Fruit fly (Drosophila melanogaster): ENCODE data around the gene Miro.

The Miro gene

DNA sequence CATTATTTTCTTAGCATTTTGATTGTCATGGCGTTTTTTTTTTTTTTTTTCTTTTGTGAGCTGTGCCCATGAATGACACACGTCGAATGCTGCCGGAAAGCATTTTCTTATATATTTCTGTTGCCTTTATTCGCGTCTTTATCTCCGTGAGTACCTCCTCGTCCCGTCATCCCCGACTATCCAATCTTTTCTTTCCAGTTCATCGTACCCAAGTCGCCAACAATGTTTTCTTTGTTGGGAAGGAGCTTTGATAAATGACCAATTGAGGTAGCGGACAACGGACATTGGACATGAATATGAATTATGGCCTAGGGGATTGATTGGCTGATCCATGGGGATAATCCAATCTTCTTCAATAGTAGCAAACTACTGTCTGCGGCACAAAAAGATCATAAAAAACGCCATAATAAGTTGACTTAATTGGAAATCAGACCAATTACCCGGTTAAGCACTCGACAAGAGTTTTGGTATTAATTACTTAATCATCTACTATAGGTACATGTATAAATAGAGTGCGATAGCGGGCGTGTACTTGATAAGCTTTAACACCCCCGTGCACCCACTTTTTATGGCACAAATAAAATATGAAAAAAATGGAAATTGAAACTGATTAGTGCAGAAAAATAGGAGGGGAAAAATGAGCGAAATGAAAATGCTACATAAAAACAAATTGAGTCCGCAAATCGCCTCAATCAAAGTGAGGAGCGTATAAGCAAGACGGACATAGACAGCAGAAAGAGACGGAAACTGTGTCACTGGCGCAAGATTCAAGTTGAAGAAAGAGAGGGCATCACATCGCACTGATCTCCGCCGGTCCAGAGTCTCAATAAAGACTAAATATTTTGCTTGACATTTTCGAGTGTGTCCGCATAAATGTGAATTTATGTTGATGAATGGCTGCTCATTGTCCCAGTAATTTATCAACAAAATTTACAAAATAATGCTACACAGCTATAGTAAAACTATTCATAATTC is 22.4 kb downstream of the Miro start:
- no peak for TF ChIP-seq CG17801 (GFP tag; optimal IDR thresholded peaks at IDR 0.05; ENCODE audit: partially characterized antibody)

DNA sequence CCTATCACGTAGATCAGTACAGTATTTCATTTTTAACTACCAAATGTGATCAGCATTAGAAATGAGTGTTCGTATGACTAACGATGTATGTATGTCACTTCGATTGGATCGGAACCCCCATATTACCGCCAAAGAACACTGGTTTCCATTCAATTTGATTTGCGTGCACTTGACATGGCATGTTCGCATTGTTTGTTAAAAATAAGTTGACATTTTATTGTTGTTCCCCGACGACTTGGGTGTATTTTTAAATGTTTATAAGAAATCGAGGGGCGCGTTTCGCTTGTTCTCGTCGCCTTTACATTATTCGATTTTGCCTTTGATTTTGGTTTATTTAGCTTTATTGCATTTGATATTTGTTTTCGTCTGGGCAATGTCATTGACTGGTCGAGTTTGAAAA is 23.2 kb downstream of the Miro start:
- TF ChIP-seq CG17801 (GFP tag; optimal IDR thresholded peaks at IDR 0.05; ENCODE audit: partially characterized antibody) = no peak

DNA sequence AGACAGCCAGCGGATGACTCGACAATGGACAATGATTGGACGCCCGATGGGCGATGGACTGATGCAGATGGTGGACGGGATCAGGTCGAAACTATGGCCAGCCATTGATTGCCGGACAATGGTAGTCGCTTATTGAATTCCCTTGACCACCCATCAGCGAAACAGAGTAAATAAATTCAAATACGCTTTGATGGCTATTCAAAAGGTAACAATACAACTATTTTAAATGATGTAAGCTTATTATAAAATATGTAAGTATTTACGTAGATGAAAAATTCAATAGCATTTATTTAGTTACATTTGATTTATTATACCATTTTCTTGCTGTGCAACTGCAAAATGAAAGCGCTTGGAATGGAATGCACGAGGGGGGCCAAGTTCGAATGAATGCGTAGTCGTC is 24.0 kb downstream of the Miro start:
- TF ChIP-seq CG17801 (GFP tag; optimal IDR thresholded peaks at IDR 0.05; ENCODE audit: partially characterized antibody) = no peak

DNA sequence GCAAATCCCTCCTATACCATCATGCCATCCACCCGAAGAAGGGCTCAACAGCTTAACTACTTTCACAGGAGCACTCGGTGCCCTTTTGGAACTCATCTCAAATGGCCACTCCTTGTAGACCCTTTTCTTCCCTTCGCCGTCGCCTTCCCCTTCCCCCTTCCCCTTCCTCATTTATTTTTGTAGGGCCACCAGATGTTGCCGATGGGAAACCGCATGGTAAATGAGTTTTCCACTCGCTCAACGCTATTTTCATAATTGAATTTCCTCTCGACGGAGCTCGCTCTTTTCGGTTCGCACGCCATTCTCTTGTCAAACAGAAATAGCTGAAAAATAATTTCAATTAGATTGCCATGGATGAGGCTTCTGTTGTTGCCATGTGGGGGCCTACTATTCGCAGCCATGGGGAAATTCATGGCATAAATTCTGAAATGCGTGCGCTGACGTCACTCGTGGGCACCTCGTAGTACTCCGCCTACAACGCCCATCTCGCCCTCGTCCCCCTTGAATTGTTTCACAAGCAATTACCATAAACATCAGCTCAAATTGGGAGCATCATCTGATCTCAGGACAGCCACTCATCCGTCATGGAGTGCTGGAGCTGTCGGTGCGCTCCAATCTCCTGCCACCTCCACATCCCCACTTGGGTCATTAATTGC is 26.5 kb downstream of the Miro start:
- TF ChIP-seq CG17801 (GFP tag; optimal IDR thresholded peaks at IDR 0.05; ENCODE audit: partially characterized antibody) = no peak

DNA sequence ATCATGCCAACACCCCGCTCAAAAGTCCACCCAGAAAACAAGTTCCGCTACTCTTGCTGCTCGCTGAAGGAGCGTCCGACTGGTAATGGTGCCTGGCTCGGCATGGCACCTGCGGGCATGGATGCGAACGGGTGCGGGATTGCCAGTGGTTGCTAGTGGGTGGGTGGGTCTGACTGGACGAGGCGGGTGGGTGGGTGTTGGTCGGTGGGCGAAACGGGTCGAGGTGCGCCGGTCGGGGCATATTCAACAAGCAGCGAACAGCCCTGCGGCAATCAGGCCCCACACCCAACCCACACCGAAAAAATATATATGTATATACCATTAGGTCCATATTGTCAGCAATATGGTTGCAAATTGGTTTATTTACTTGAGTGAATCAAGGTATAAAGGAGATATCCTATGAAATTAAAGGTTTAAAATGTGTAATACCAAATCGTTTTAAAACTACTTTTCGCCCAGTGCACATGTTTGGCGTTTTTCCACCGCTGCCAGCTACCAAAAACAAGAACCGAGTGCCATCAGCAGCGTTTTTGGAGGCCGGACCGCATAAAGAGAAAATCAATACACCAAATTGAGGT is 27.9 kb downstream of the Miro start:
- TF ChIP-seq CG17801 (GFP tag; optimal IDR thresholded peaks at IDR 0.05; ENCODE audit: partially characterized antibody) = no peak

DNA sequence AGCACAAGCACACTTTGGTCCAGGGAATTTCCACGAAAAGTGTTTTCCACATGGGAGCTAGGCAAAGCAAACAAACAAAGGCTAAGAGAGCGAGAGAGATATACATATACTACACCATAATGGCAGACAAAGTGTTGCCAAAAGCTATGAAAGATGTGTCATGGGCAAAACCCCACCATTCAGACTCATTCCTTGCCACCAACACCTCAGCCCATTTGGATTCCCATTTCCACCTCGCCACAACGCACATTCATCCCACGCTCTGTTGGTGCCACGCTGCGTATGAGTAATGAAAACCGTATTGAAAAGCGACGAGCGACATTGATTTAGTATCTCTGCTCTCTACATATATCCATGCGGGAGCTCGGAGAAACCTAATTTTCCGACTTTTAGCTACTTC is 29.8 kb downstream of the Miro start:
- TF ChIP-seq CG17801 (GFP tag; optimal IDR thresholded peaks at IDR 0.05; ENCODE audit: partially characterized antibody) = no peak

DNA sequence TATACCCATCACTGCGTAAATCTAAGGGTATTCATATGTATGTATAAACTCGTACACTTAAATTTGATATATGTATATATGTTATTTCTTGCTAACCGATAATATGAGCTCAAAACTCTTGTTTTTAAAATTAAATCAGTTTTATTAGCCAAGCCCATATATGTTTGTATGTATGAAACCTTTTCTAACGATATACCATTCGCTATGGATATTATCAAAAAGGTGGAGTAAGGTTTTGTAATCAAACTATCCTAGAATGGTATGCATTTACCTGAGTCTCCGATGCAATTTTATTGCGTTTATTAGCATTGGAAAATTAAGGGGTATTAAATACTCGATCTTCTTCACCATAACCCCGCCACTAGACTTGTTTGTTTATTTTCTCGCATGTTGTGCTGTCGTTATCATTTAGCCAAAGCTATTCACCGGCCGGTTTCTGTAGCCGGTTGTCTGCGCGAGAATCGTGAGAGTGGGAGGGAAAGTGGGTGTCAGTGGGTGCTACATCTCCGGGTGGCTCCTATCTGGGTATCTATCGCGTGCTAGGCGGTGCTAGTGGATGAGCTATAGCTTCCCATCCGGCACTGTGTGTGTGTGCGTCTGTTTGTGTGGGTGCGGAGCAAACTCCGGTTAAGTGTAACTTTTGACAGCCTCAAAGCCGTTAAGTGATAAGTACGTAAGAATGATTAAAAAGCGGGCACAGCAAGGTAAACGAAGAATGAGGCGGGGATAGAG is 30.7 kb downstream of the Miro start:
- no peak for TF ChIP-seq CG17801 (GFP tag; optimal IDR thresholded peaks at IDR 0.05; ENCODE audit: partially characterized antibody)

DNA sequence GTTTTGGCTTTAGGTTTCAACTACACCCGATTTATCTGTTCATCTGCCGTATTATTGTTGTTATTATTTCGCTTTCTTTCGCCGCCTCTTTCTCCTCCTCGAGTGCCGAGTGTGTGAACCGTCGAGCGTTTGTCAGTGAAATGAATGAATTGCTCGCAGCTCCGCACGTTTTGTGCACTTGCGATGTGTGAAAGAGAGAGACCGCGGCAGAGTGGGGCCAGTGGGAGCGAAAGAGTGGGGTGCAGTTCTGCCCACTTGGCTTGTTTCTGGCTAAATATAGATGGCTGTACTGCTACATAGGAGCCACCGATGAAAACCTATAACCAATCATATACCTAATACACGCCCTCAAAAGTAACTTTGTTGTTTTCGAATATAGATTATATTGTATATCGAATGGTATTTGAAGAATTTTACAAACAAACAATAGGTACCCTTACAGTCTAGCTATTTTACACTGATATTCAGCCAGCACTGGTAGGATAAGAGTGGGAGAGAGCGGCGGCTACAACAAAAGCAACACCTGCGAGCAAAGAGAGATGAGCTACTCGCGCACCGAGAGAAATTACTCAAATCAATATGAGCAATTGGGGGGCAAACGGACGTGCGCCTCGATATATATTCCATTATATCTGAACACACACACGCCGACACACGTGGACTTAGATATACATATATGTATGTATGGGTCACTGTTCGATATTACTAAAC is 32.0 kb downstream of the Miro start:
- TF ChIP-seq CG17801 (GFP tag; optimal IDR thresholded peaks at IDR 0.05; ENCODE audit: partially characterized antibody) = peak; percentile 14

DNA sequence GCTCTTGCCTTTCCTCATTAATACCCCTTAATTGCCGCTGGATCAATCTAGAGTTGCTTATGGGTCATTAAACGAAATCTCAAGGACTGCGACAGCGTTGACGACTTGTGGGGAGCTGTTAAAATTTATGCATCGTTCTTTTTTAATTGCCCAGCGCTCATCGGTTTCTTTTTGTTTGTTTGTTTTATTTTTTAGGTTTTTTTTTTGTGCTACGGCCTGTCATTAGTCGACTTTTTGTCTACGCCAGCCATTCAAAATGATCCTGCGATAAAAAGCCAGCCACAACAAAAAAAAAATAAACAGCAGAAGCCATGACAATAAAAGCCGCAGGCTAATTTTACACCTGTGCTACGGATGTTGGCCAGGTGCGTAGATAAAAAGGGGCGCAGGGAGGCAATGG is 34.7 kb downstream of the Miro start:
- no peak for TF ChIP-seq CG17801 (GFP tag; optimal IDR thresholded peaks at IDR 0.05; ENCODE audit: partially characterized antibody)

DNA sequence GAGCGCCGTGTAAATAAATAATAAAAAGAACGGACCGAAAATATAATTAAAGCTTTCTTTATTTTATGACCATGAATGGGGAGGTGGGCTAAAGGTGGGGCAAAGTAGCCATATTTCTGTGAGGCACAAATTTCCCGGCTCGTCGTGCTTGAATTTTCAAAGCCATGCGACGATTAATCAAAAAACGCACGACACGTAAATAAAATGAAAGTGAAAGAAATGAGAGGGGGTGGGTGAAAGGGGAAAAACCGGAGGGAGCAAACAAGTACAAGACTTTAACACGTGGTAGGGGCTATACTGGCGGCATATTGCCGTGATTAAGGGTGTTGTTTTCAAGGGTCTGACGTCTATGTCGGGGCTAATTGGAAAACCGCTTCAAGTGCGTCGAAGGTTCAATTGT is 37.5 kb downstream of the Miro start:
- no peak for TF ChIP-seq CG17801 (GFP tag; optimal IDR thresholded peaks at IDR 0.05; ENCODE audit: partially characterized antibody)

DNA sequence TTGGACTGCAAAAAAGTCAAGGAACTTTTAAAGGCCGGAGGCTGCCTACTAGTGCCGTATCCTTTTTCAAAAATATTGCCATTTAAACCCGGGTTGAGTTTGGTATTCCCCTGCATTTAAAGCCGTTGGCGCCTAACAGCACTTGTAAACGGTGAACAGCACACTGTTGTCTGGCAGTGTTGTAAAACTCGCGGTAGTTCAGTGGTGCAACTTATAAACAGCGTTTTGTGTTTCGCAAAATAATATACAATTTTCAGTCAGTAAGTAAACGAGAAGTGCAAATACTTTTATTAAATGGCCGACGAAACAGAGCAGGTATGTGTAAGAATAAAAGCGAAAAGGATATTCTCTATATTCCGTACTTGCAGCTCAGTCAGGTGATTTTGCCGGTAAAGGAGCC is 42.4 kb downstream of the Miro start, which contains the start of gene LSm3:
Gene LSm3, plus strand, starts transcription at position 39 of the 400 bp plus-strand sequence.
- peak; percentile 49 for TF ChIP-seq CG17801 (GFP tag; optimal IDR thresholded peaks at IDR 0.05; ENCODE audit: partially characterized antibody)

DNA sequence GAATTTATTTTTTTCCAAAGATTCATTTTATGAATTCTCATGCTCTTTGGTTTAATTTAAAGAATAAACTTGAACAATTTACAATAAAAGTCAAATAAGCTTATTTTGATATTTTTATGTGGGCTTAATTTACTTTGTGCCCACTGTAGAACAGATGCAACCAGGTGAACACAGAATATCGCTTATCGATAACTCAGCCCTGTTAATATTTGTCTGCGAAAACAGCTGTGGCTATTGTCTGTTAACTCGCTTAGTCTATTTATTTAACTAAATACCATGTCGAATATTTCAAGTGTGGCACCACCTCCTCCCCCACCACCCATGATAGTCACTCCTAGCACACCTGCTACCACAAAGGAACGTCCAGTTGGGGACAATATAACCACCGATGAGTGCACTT is 43.2 kb downstream of the Miro start, which contains the start of gene CG33108:
Gene CG33108, plus strand, starts transcription at position 200 of the 400 bp plus-strand sequence.
- no peak for TF ChIP-seq CG17801 (GFP tag; optimal IDR thresholded peaks at IDR 0.05; ENCODE audit: partially characterized antibody)

DNA sequence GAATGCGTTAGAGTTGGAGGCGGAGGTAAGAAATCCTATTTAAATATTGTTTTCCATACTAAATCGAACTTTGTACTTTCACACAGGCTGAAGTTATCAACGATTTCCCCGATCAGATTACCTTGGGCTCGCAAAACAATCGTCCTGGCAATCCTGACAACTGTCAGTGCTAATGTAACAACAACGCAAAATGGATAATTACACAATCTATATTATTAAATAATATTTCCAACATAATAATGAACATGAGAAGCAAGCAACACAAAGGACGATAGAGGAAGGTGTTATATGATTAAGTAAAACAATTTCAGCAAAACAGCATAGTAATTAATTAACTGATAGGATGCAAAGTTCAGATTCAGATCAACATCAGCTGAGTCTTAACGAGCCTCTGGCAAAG is 44.1 kb downstream of the Miro start:
- TF ChIP-seq CG17801 (GFP tag; optimal IDR thresholded peaks at IDR 0.05; ENCODE audit: partially characterized antibody) = no peak
